Worm (Caenorhabditis elegans) whole organism, L4 larva: ENCODE data around the gene F16H6.3.

Source experiments
- F10B5.3 ChIP-seq: sonication (generic microtip); optimal IDR thresholded peaks from 2 replicates; lab custom pipeline; 2016; ENCODE audit warnings: mild to moderate bottlenecking, missing genetic modification characterization, missing compliant biosample characterization
- F37D6.2 ChIP-seq: sonication (generic microtip); optimal IDR thresholded peaks from 2 replicates; lab custom pipeline; 2016; ENCODE audit warnings: mild to moderate bottlenecking, missing genetic modification characterization, missing compliant biosample characterization
- T20F7.1 ChIP-seq: fragments of 200-800 bp; sonication (Bioruptor generic); optimal IDR thresholded peaks from 2 replicates; lab custom pipeline; 2018; ENCODE audit warnings: mild to moderate bottlenecking, missing genetic modification characterization, missing compliant biosample characterization
- Y5F2A.4 ChIP-seq: fragments of 200-800 bp; sonication (Bioruptor generic); optimal IDR thresholded peaks from 2 replicates; lab custom pipeline; 2018; ENCODE audit warnings: mild to moderate bottlenecking, missing genetic modification characterization, missing compliant biosample characterization
- ZK337.2 ChIP-seq: fragments of 200-800 bp; sonication (Bioruptor generic); IDR thresholded peaks from 2 replicates; pipeline ENCODE4 v1.3.6; 2022; ENCODE audit warnings: missing genetic modification reagents, missing genetic modification characterization, missing compliant biosample characterization
- aha-1 ChIP-seq: fragments of 150-350 bp; peaks from one replicate; lab custom pipeline; 2014; ENCODE audit warnings: missing biosample characterization, missing genetic modification characterization
- aly-2 ChIP-seq: sonication (generic microtip); optimal IDR thresholded peaks from 2 replicates; lab custom pipeline; 2018; ENCODE audit warnings: missing biosample characterization, missing genetic modification characterization
- attf-4 ChIP-seq: sonication (generic microtip); optimal IDR thresholded peaks from 3 replicates; lab custom pipeline; 2017; ENCODE audit warnings: missing biosample characterization, missing genetic modification characterization
- ceh-62 ChIP-seq: sonication (generic microtip); optimal IDR thresholded peaks from 2 replicates; lab custom pipeline; 2017; ENCODE audit warnings: missing biosample characterization, missing genetic modification characterization
- ceh-82 ChIP-seq: sonication (generic microtip); optimal IDR thresholded peaks from 2 replicates; lab custom pipeline; 2017; ENCODE audit warnings: missing biosample characterization, missing genetic modification characterization
- daf-12 ChIP-seq: fragments of 150-350 bp; optimal IDR thresholded peaks from 2 replicates; lab custom pipeline; 2014; ENCODE audit warnings: missing biosample characterization, missing genetic modification reagents, missing genetic modification characterization
- daf-16 ChIP-seq, 3 experiments: sonication (generic microtip); optimal IDR thresholded peaks; 2 replicates each; lab custom pipeline; 2016 to 2017; ENCODE audit warnings: missing genetic modification characterization in 3 of 3, missing genetic modification reagents in 3 of 3, mild to moderate bottlenecking in 2 of 3, missing compliant biosample characterization in 2 of 3, missing biosample characterization in 1 of 3, moderate library complexity in 1 of 3
- daf-19 ChIP-seq: fragments of 200-800 bp; sonication (Bioruptor generic); conservative IDR thresholded peaks from 2 replicates; pipeline ENCODE4 v1.3.6; 2022; ENCODE audit warnings: missing genetic modification characterization, missing compliant biosample characterization
- daf-8 ChIP-seq: fragments of 200-800 bp; sonication (Bioruptor generic); IDR thresholded peaks from 2 replicates; pipeline ENCODE4 v1.3.6; 2022; ENCODE audit warnings: missing genetic modification characterization, missing compliant biosample characterization
- dmd-6 ChIP-seq: fragments of 200-800 bp; sonication (Bioruptor generic); IDR thresholded peaks from 2 replicates; pipeline ENCODE4 v1.3.6; 2022; ENCODE audit warnings: missing genetic modification reagents, missing genetic modification characterization, missing compliant biosample characterization
- dmd-8 ChIP-seq: fragments of 200-800 bp; sonication (Bioruptor generic); IDR thresholded peaks from 2 replicates; pipeline ENCODE4 v1.3.6; 2022; ENCODE audit warnings: missing genetic modification characterization, missing compliant biosample characterization
- dpl-1 ChIP-seq: fragments of 150-350 bp; optimal IDR thresholded peaks from 2 replicates; lab custom pipeline; 2014; ENCODE audit warnings: missing biosample characterization, missing genetic modification reagents, missing genetic modification characterization
- duxl-1 ChIP-seq: sonication (generic microtip); optimal IDR thresholded peaks from 2 replicates; lab custom pipeline; 2016; ENCODE audit warnings: mild to moderate bottlenecking, missing genetic modification characterization, moderate library complexity, missing compliant biosample characterization; ENCODE audit not compliant: poor library complexity
- egl-43 ChIP-seq: fragments of 200-800 bp; sonication (Bioruptor generic); IDR thresholded peaks from 2 replicates; pipeline ENCODE4 v1.3.6; 2022; ENCODE audit warnings: missing genetic modification reagents, missing genetic modification characterization, missing compliant biosample characterization
- fkh-10 ChIP-seq: fragments of 150-350 bp; optimal IDR thresholded peaks from 2 replicates; lab custom pipeline; 2014; ENCODE audit warnings: missing biosample characterization, missing genetic modification reagents, missing genetic modification characterization
- hif-1 ChIP-seq, 2 experiments: sonication (generic microtip); optimal IDR thresholded peaks; 2 replicates each; lab custom pipeline; 2016 to 2017; ENCODE audit warnings: missing compliant biosample characterization in 2 of 2, missing genetic modification characterization in 2 of 2, missing genetic modification reagents in 2 of 2, missing genotype in 2 of 2, mild to moderate bottlenecking in 1 of 2
- hlh-11 ChIP-seq: fragments of 200-800 bp; sonication (Bioruptor generic); optimal IDR thresholded peaks from 2 replicates; lab custom pipeline; 2018; ENCODE audit warnings: mild to moderate bottlenecking, missing genetic modification characterization, missing compliant biosample characterization
- jun-1 ChIP-seq: fragments of 150-350 bp; optimal IDR thresholded peaks from 2 replicates; lab custom pipeline; 2014; ENCODE audit warnings: missing biosample characterization, missing genetic modification reagents, missing genetic modification characterization
- lim-7 ChIP-seq: fragments of 200-800 bp; sonication (Bioruptor generic); IDR thresholded peaks from 2 replicates; pipeline ENCODE4 v1.3.6; 2022; ENCODE audit warnings: missing genetic modification characterization, missing compliant biosample characterization
- lin-39 ChIP-seq: fragments of 150-350 bp; optimal IDR thresholded peaks from 2 replicates; lab custom pipeline; 2014; ENCODE audit warnings: missing biosample characterization, missing genetic modification reagents, missing genetic modification characterization
- madf-9 ChIP-seq: fragments of 200-800 bp; sonication (Bioruptor generic); conservative IDR thresholded peaks from 2 replicates; pipeline ENCODE4 v1.3.6; 2022; ENCODE audit warnings: missing genetic modification reagents, missing genetic modification characterization, missing compliant biosample characterization
- mdl-1 ChIP-seq, 2 experiments: fragments of 150-350 bp in 1 of 2; sonication (generic microtip) in 1 of 2; optimal IDR thresholded peaks; 2 replicates each; lab custom pipeline; 2014 to 2017; ENCODE audit warnings: missing biosample characterization in 2 of 2, missing genetic modification characterization in 2 of 2
- mdt-29 ChIP-seq: fragments of 200-800 bp; sonication (Bioruptor generic); IDR thresholded peaks from 2 replicates; pipeline ENCODE4 v1.3.6; 2022; ENCODE audit warnings: missing genetic modification reagents, missing genetic modification characterization, missing compliant biosample characterization
- mep-1 ChIP-seq: fragments of 150-350 bp; sonication (generic microtip); optimal IDR thresholded peaks from 3 replicates; lab custom pipeline; 2014; ENCODE audit warnings: missing biosample characterization, missing genetic modification characterization
- nhr-11 ChIP-seq: fragments of 150-350 bp; optimal IDR thresholded peaks from 2 replicates; lab custom pipeline; 2014; ENCODE audit warnings: missing biosample characterization, missing genetic modification characterization
- pha-4 ChIP-seq, 2 experiments: fragments of 150-350 bp in 1 of 2; fragments of 200-800 bp in 1 of 2; sonication (Bioruptor generic) in 1 of 2; IDR thresholded peaks in 1 of 2; optimal IDR thresholded peaks in 1 of 2; 2 replicates each; pipeline versions ENCODE4 v1.3.6 to Lab custom; 2014 to 2022; ENCODE audit warnings: missing genetic modification characterization in 2 of 2, missing genetic modification reagents in 2 of 2, missing biosample characterization in 1 of 2, missing compliant biosample characterization in 1 of 2
- pqm-1 ChIP-seq: sonication (generic microtip); optimal IDR thresholded peaks from 2 replicates; lab custom pipeline; 2017; ENCODE audit warnings: missing biosample characterization, missing genetic modification characterization
- rbr-2 ChIP-seq: sonication (generic microtip); optimal IDR thresholded peaks from 2 replicates; lab custom pipeline; 2016; ENCODE audit warnings: missing genotype, missing genetic modification characterization, missing compliant biosample characterization
- sdz-12 ChIP-seq: fragments of 200-800 bp; sonication (Bioruptor generic); optimal IDR thresholded peaks from 2 replicates; lab custom pipeline; 2018; ENCODE audit warnings: mild to moderate bottlenecking, missing genetic modification characterization, missing compliant biosample characterization
- skn-1 ChIP-seq: fragments of 150-350 bp; optimal IDR thresholded peaks from 2 replicates; lab custom pipeline; 2014; ENCODE audit warnings: missing biosample characterization, missing genetic modification characterization
- spr-1 ChIP-seq: sonication (generic microtip); optimal IDR thresholded peaks from 2 replicates; lab custom pipeline; 2016; ENCODE audit warnings: mild to moderate bottlenecking, missing genetic modification characterization, missing compliant biosample characterization
- spr-3 ChIP-seq: fragments of 200-800 bp; sonication (Bioruptor generic); optimal IDR thresholded peaks from 2 replicates; lab custom pipeline; 2018; ENCODE audit warnings: mild to moderate bottlenecking, missing genetic modification characterization, missing compliant biosample characterization
- tag-97 ChIP-seq: fragments of 200-800 bp; sonication (Bioruptor generic); IDR thresholded peaks from 2 replicates; pipeline ENCODE4 v1.3.6; 2022; ENCODE audit warnings: missing genetic modification characterization, missing compliant biosample characterization

Gene F16H6.3

ce11 chrV:18178659-18179058 is 16.4 kb upstream of the F16H6.3 start, which contains the start of gene C31G12.4:
Gene C31G12.4, minus strand, starts transcription at chrV:18178759.
- TF ChIP-seq daf-19 (GFP tag; lab: Robert Waterston, UW) (no peak), hlh-11 (tag; lab: Kevin White, UChicago) (no peak), dpl-1 (GFP tag; lab: Kevin White, UChicago) (no peak), mep-1 (tag; lab: Kevin White, UChicago) (no peak), ZK337.2 (no peak), egl-43 (GFP tag; lab: Robert Waterston, UW) (no peak), ceh-62 (tag; lab: Kevin White, UChicago) (no peak), skn-1 (tag; lab: Kevin White, UChicago) (no peak)

- no peak for TF ChIP-seq daf-12 (tag; lab: Kevin White, UChicago)
- TF ChIP-seq F37D6.2 (tag; lab: Kevin White, UChicago) = no peak
- TF ChIP-seq pha-4 (GFP tag; IDR thresholded peaks at IDR 0.05; lab: Robert Waterston, UW) = no peak
- TF ChIP-seq pha-4 (tag; optimal IDR thresholded peaks at IDR 0.05; lab: Kevin White, UChicago) = no peak
- TF ChIP-seq aly-2 = no peak
- TF ChIP-seq mdl-1 (tag; optimal IDR thresholded peaks at IDR 0.05; lab: Kevin White, UChicago) = no peak
- no peak for TF ChIP-seq spr-1 (tag; lab: Kevin White, UChicago)
- no peak for TF ChIP-seq mep-1 (tag; lab: Kevin White, UChicago)
- no peak for TF ChIP-seq tag-97 (GFP tag; lab: Robert Waterston, UW)
Observed at ce11 chrV:18179663-18180062, 15.4 kb upstream of the F16H6.3 start, which contains the start of gene C31G12.1. Gene C31G12.1, plus strand, starts transcription at chrV:18179963.

ce11 chrV:18184910-18185309 is 10.2 kb upstream of the F16H6.3 start, which contains the start of gene C31G12.3:
Gene C31G12.3, plus strand, starts transcription at chrV:18185210.
- TF ChIP-seq lim-7 = no peak
- no peak for TF ChIP-seq sdz-12 (GFP tag; lab: Kevin White, UChicago)
- TF ChIP-seq jun-1 (tag; lab: Kevin White, UChicago) = no peak
- no peak for TF ChIP-seq madf-9

- TF ChIP-seq aha-1 (peak; percentile 84), daf-8 (GFP tag; lab: Robert Waterston, UW) (no peak), duxl-1 (no peak)
- TF ChIP-seq, all 104 proteins: peak for 1
Observed at ce11 chrV:18188328-18188727, 6.8 kb upstream of the F16H6.3 start, which contains the start of gene clec-245. Gene clec-245, minus strand, starts transcription at chrV:18188428.

- no peak for TF ChIP-seq mdt-29
- TF ChIP-seq attf-4 (tag; lab: Kevin White, UChicago) = no peak
- no peak for TF ChIP-seq daf-12 (tag; lab: Kevin White, UChicago)
- no peak for TF ChIP-seq nhr-11 (tag; lab: Kevin White, UChicago)
- TF ChIP-seq lin-39 (tag; lab: Kevin White, UChicago) = no peak
- TF ChIP-seq daf-8 (GFP tag; lab: Robert Waterston, UW) = no peak
- TF ChIP-seq F10B5.3 = no peak
- TF ChIP-seq pqm-1 (tag; lab: Kevin White, UChicago) = no peak
- no peak for TF ChIP-seq T20F7.1 (GFP tag; lab: Kevin White, UChicago)
- TF ChIP-seq fkh-10 (GFP tag; lab: Kevin White, UChicago) = no peak
- TF ChIP-seq rbr-2 = no peak
- TF ChIP-seq daf-16 (GFP tag; optimal IDR thresholded peaks at IDR 0.05; lab: Kevin White, UChicago) = no peak
- no peak for TF ChIP-seq daf-16 (tag; optimal IDR thresholded peaks at IDR 0.05; lab: Kevin White, UChicago)
- TF ChIP-seq spr-3 (GFP tag; lab: Kevin White, UChicago) = no peak
- no peak for TF ChIP-seq ceh-82 (tag; lab: Kevin White, UChicago)
- TF ChIP-seq Y5F2A.4 (GFP tag; lab: Kevin White, UChicago) = no peak
- TF ChIP-seq dmd-8 (GFP tag; lab: Robert Waterston, UW) = no peak
- TF ChIP-seq mep-1 (tag; lab: Kevin White, UChicago) = no peak
- TF ChIP-seq hif-1 (tag; optimal IDR thresholded peaks at IDR 0.05; lab: Kevin White, UChicago) = no peak
- no peak for TF ChIP-seq aly-2
- no peak for TF ChIP-seq dmd-6
Observed at ce11 chrV:18189181-18189580, 5.9 kb upstream of the F16H6.3 start, which contains the start of gene clec-246. Gene clec-246, plus strand, starts transcription at chrV:18189481.
